Fruit fly (Drosophila melanogaster) whole organism, wandering third instar larva: ENCODE measurements around the gene CG11889.

Experiments
- Abd-B ChIP-seq: fragments of >200 bp; optimal IDR thresholded peaks from 2 replicates; lab custom pipeline; 2017; ENCODE audit warnings: missing biosample characterization, missing genetic modification characterization
- CG32264 ChIP-seq: fragments of 200-800 bp; sonication (Bioruptor generic); optimal IDR thresholded peaks from 2 replicates; lab custom pipeline; 2016; ENCODE audit warnings: missing biosample characterization, missing genetic modification characterization
- Hnf4 ChIP-seq: fragments of 200-800 bp; sonication (Bioruptor generic); optimal IDR thresholded peaks from 2 replicates; lab custom pipeline; 2016; ENCODE audit warnings: missing biosample characterization, mild to moderate bottlenecking, missing genetic modification characterization
- Hr83 ChIP-seq: fragments of 200-300 bp; sonication (Bioruptor generic); optimal IDR thresholded peaks from 2 replicates; lab custom pipeline; 2016; ENCODE audit warnings: missing biosample characterization, mild to moderate bottlenecking, missing genetic modification characterization, moderate library complexity; ENCODE audit not compliant: poor library complexity, severe bottlenecking
- Jra ChIP-seq: sonication (Bioruptor generic); optimal IDR thresholded peaks from 2 replicates; lab custom pipeline; 2016; ENCODE audit warnings: missing biosample characterization, missing genetic modification characterization
- N ChIP-seq: fragments of >200 bp; optimal IDR thresholded peaks from 2 replicates; lab custom pipeline; 2018; ENCODE audit warnings: missing biosample characterization, missing external identifiers, missing genetic modification characterization
- OdsH ChIP-seq: fragments of 200-800 bp; sonication (Bioruptor generic); optimal IDR thresholded peaks from 2 replicates; lab custom pipeline; 2016; ENCODE audit warnings: missing biosample characterization, mild to moderate bottlenecking, missing genetic modification characterization
- dmrt93B ChIP-seq: fragments of 200-800 bp; sonication (Bioruptor generic); optimal IDR thresholded peaks from 2 replicates; lab custom pipeline; 2018; ENCODE audit warnings: missing biosample characterization, mild to moderate bottlenecking, missing genetic modification characterization
- foxo ChIP-seq, 2 experiments: fragments of 200-800 bp; sonication (Bioruptor generic); optimal IDR thresholded peaks; 2 replicates in 1 of 2; 3 replicates in 1 of 2; lab custom pipeline; 2016 to 2017; ENCODE audit warnings: missing biosample characterization in 2 of 2, missing genetic modification characterization in 2 of 2
- rgr ChIP-seq: fragments of 200-800 bp; sonication (Bioruptor generic); optimal IDR thresholded peaks from 3 replicates; lab custom pipeline; 2016; ENCODE audit warnings: missing biosample characterization, mild to moderate bottlenecking, missing genetic modification characterization
- sv ChIP-seq: fragments of 200-800 bp; sonication (Bioruptor generic); optimal IDR thresholded peaks from 3 replicates; lab custom pipeline; 2016; ENCODE audit warnings: missing biosample characterization, missing genetic modification characterization
- tai ChIP-seq: sonication (Bioruptor generic); optimal IDR thresholded peaks from 2 replicates; lab custom pipeline; 2016; ENCODE audit warnings: missing biosample characterization, missing genetic modification characterization
- woc ChIP-seq: sonication (Bioruptor generic); optimal IDR thresholded peaks from 2 replicates; lab custom pipeline; 2016; ENCODE audit warnings: missing biosample characterization, mild to moderate bottlenecking, missing genetic modification characterization

The CG11889 gene

dm6 chr3R:25322657-25323056, 52.6 kb downstream of the CG11889 start, which contains the start of gene CG10562:
CG10562 (minus strand) TSS chr3R:25322757.
- TF ChIP-seq foxo (GFP tag; optimal IDR thresholded peaks at IDR 0.05; lab: Kevin White, UChicago) (no peak), Hnf4 (GFP tag; lab: Kevin White, UChicago) (no peak), Abd-B (GFP tag; lab: Kevin White, UChicago) (no peak), OdsH (no peak), dmrt93B (GFP tag; lab: Kevin White, UChicago) (no peak), sv (GFP tag; lab: Kevin White, UChicago) (no peak), CG32264 (GFP tag; lab: Kevin White, UChicago) (no peak), tai (GFP tag; lab: Kevin White, UChicago) (no peak), rgr (GFP tag; lab: Kevin White, UChicago) (no peak), woc (GFP tag; lab: Kevin White, UChicago) (no peak), Jra (GFP tag; lab: Kevin White, UChicago) (no peak), N (GFP tag; lab: Kevin White, UChicago) (no peak), Hr83 (GFP tag; lab: Kevin White, UChicago) (no peak)
